Fruit fly (Drosophila melanogaster) whole organism, adult: ENCODE measurements around the gene RpS30.
A peak's percentile ranks its signal among the peaks of the same experiment; 100 is the strongest.

Experiments used
- CG11617 ChIP-seq: fragments of 200-800 bp; sonication (Bioruptor generic); optimal IDR thresholded peaks from 2 replicates; lab custom pipeline; 2017; ENCODE audit warnings: mild to moderate bottlenecking, missing biosample characterization, missing genetic modification reagents, missing genetic modification characterization
- CG12768 ChIP-seq: fragments of 200-800 bp; sonication (Bioruptor generic); optimal IDR thresholded peaks from 2 replicates; lab custom pipeline; 2017; ENCODE audit warnings: missing biosample characterization, missing genetic modification characterization, mild to moderate bottlenecking, moderate library complexity, missing genetic modification reagents
- CG14711 ChIP-seq: fragments of 200-800 bp; sonication (Bioruptor generic); optimal IDR thresholded peaks from 2 replicates; lab custom pipeline; 2018; ENCODE audit warnings: missing biosample characterization, mild to moderate bottlenecking, missing genetic modification characterization, moderate library complexity
- CG1620 ChIP-seq: fragments of 200-800 bp; sonication (Bioruptor generic); optimal IDR thresholded peaks from 2 replicates; lab custom pipeline; 2016; ENCODE audit warnings: missing biosample characterization, missing genetic modification characterization
- CG33017 ChIP-seq: fragments of 200-800 bp; sonication (Bioruptor generic); optimal IDR thresholded peaks from 2 replicates; lab custom pipeline; 2018; ENCODE audit warnings: missing biosample characterization, mild to moderate bottlenecking, missing genetic modification characterization, moderate library complexity
- CG5204 ChIP-seq: fragments of 200-800 bp; sonication (Bioruptor generic); optimal IDR thresholded peaks from 2 replicates; lab custom pipeline; 2016; ENCODE audit warnings: missing biosample characterization, missing genetic modification characterization
- CG7045 ChIP-seq: fragments of 200-800 bp; sonication (Bioruptor generic); optimal IDR thresholded peaks from 2 replicates; lab custom pipeline; 2017; ENCODE audit warnings: missing biosample characterization, mild to moderate bottlenecking, missing genetic modification characterization
- CG7101 ChIP-seq: fragments of 200-800 bp; sonication (Bioruptor generic); optimal IDR thresholded peaks from 2 replicates; lab custom pipeline; 2018; ENCODE audit warnings: missing biosample characterization, mild to moderate bottlenecking, missing genetic modification characterization, moderate library complexity
- Clk ChIP-seq: fragments of 200-800 bp; sonication (Bioruptor generic); optimal IDR thresholded peaks from 2 replicates; lab custom pipeline; 2017; ENCODE audit warnings: missing biosample characterization, missing genetic modification characterization
- Crg-1 ChIP-seq: fragments of 200-800 bp; sonication (Bioruptor generic); optimal IDR thresholded peaks from 2 replicates; lab custom pipeline; 2016; ENCODE audit warnings: missing biosample characterization, missing genetic modification characterization
- Hr96 ChIP-seq: fragments of 200-800 bp; sonication (Bioruptor generic); optimal IDR thresholded peaks from 2 replicates; lab custom pipeline; 2016; ENCODE audit warnings: missing biosample characterization, missing genetic modification characterization
- Mnt ChIP-seq: fragments of 200-800 bp; sonication (Bioruptor generic); optimal IDR thresholded peaks from 2 replicates; lab custom pipeline; 2016; ENCODE audit warnings: missing biosample characterization, mild to moderate bottlenecking, missing genetic modification characterization
- bab1 ChIP-seq: fragments of 200-800 bp; sonication (Bioruptor generic); optimal IDR thresholded peaks from 3 replicates; lab custom pipeline; 2019; ENCODE audit warnings: missing biosample characterization, mild to moderate bottlenecking, missing genetic modification characterization, moderate library complexity
- cic ChIP-seq: fragments of 200-800 bp; sonication (Bioruptor generic); optimal IDR thresholded peaks from 2 replicates; lab custom pipeline; 2017; ENCODE audit warnings: missing biosample characterization, mild to moderate bottlenecking, missing genetic modification characterization, moderate library complexity
- cnc ChIP-seq, 2 experiments: fragments of >200 bp; optimal IDR thresholded peaks; 2 replicates each; lab custom pipeline; 2017
- kay ChIP-seq: fragments of 200-800 bp; sonication (Bioruptor generic); peaks from one replicate; lab custom pipeline; 2016; ENCODE audit warnings: missing biosample characterization, missing genetic modification characterization, borderline replicate concordance
- ovo ChIP-seq: fragments of 200-800 bp; sonication (Bioruptor generic); optimal IDR thresholded peaks from 2 replicates; lab custom pipeline; 2016; ENCODE audit warnings: missing biosample characterization, missing genetic modification characterization
- pad ChIP-seq: fragments of 200-800 bp; sonication (Bioruptor generic); optimal IDR thresholded peaks from 3 replicates; lab custom pipeline; 2017; ENCODE audit warnings: missing biosample characterization, missing genetic modification characterization, mild to moderate bottlenecking, moderate library complexity, missing genetic modification reagents
- tj ChIP-seq: fragments of 200-800 bp; sonication (Bioruptor generic); optimal IDR thresholded peaks from 3 replicates; lab custom pipeline; 2017; ENCODE audit warnings: missing biosample characterization, mild to moderate bottlenecking, missing genetic modification characterization, moderate library complexity
- toe ChIP-seq: fragments of 200-800 bp; sonication (Bioruptor generic); optimal IDR thresholded peaks from 2 replicates; lab custom pipeline; 2016; ENCODE audit warnings: missing biosample characterization, missing genetic modification characterization

Gene RpS30

dm6 chr3R:20830963-20831362, 19.4 kb upstream of the RpS30 start, which contains the start of gene CG31223:
TSS of gene CG31223 (plus strand) at chr3R:20831127.
- TF ChIP-seq Clk (GFP tag; lab: Kevin White, UChicago) (no peak), kay (GFP tag; lab: Kevin White, UChicago) (peak; percentile 2)

- TF ChIP-seq Hr96 (GFP tag; lab: Kevin White, UChicago) (no peak), tj (GFP tag; lab: Kevin White, UChicago) (peak; percentile 54), bab1 (GFP tag; lab: Kevin White, UChicago) (peak; percentile 3), CG33017 (tag; lab: Kevin White, UChicago) (peak; percentile 32), cic (GFP tag; lab: Kevin White, UChicago) (peak; percentile 91), CG5204 (GFP tag; lab: Kevin White, UChicago) (no peak), Crg-1 (GFP tag; lab: Kevin White, UChicago) (no peak), Clk (GFP tag; lab: Kevin White, UChicago) (no peak), CG12768 (peak; percentile 60), kay (GFP tag; lab: Kevin White, UChicago) (peak; percentile 90), toe (GFP tag; lab: Kevin White, UChicago) (no peak), ovo (GFP tag; lab: Kevin White, UChicago) (peak; percentile 51), cnc (optimal IDR thresholded peaks at IDR 0.05; lab: Kevin White, UChicago) (no peak), Mnt (peak; percentile 55), CG7045 (GFP tag; lab: Kevin White, UChicago) (no peak), CG1620 (GFP tag; lab: Kevin White, UChicago) (no peak), pad (GFP tag; lab: Kevin White, UChicago) (peak; percentile 53), CG11617 (GFP tag; lab: Kevin White, UChicago) (peak; percentile 42), CG14711 (tag; lab: Kevin White, UChicago) (peak; percentile 45), CG7101 (tag; lab: Kevin White, UChicago) (peak; percentile 29)
These were observed 17.4 kb upstream of the RpS30 start, which contains the start of gene Synd for dm6 chr3R:20832689-20833524. TSS of gene Synd (plus strand) at chr3R:20832799.

- no peak for TF ChIP-seq Crg-1 (GFP tag; lab: Kevin White, UChicago)
- TF ChIP-seq Mnt = no peak
- TF ChIP-seq ovo (GFP tag; lab: Kevin White, UChicago) = no peak
- no peak for TF ChIP-seq kay (GFP tag; lab: Kevin White, UChicago)
- no peak for TF ChIP-seq cnc (optimal IDR thresholded peaks at IDR 0.05; lab: Kevin White, UChicago)
- TF ChIP-seq toe (GFP tag; lab: Kevin White, UChicago) = no peak
- no peak for TF ChIP-seq pad (GFP tag; lab: Kevin White, UChicago)
- no peak for TF ChIP-seq CG7101 (tag; lab: Kevin White, UChicago)
- no peak for TF ChIP-seq CG11617 (GFP tag; lab: Kevin White, UChicago)
- no peak for TF ChIP-seq CG1620 (GFP tag; lab: Kevin White, UChicago)
- no peak for TF ChIP-seq CG14711 (tag; lab: Kevin White, UChicago)
- TF ChIP-seq CG33017 (tag; lab: Kevin White, UChicago) = no peak
- TF ChIP-seq tj (GFP tag; lab: Kevin White, UChicago) = no peak
These were observed 16.7 kb upstream of the RpS30 start for dm6 chr3R:20833664-20834063.

dm6 chr3R:20834770-20835183, 15.5 kb upstream of the RpS30 start:
- TF ChIP-seq cic (GFP tag; lab: Kevin White, UChicago) (peak; percentile 14), kay (GFP tag; lab: Kevin White, UChicago) (peak; percentile 87), cnc (optimal IDR thresholded peaks at IDR 0.05; lab: Kevin White, UChicago) (no peak)

- TF ChIP-seq kay (GFP tag; lab: Kevin White, UChicago) (no peak), toe (GFP tag; lab: Kevin White, UChicago) (no peak), Hr96 (GFP tag; lab: Kevin White, UChicago) (no peak), cnc (optimal IDR thresholded peaks at IDR 0.05; lab: Kevin White, UChicago) (no peak), CG33017 (tag; lab: Kevin White, UChicago) (no peak), CG12768 (no peak), tj (GFP tag; lab: Kevin White, UChicago) (no peak), Clk (GFP tag; lab: Kevin White, UChicago) (no peak), bab1 (GFP tag; lab: Kevin White, UChicago) (no peak), Crg-1 (GFP tag; lab: Kevin White, UChicago) (no peak), pad (GFP tag; lab: Kevin White, UChicago) (no peak), Mnt (no peak), CG5204 (GFP tag; lab: Kevin White, UChicago) (no peak), CG7045 (GFP tag; lab: Kevin White, UChicago) (no peak), ovo (GFP tag; lab: Kevin White, UChicago) (no peak)
These were observed 14.8 kb upstream of the RpS30 start for dm6 chr3R:20835531-20835930.

dm6 chr3R:20836257-20836856, 14.0 kb upstream of the RpS30 start:
- TF ChIP-seq ovo (GFP tag; lab: Kevin White, UChicago) = no peak
- no peak for TF ChIP-seq CG7101 (tag; lab: Kevin White, UChicago)
- TF ChIP-seq cic (GFP tag; lab: Kevin White, UChicago) = no peak
- no peak for TF ChIP-seq CG33017 (tag; lab: Kevin White, UChicago)
- TF ChIP-seq Clk (GFP tag; lab: Kevin White, UChicago) = no peak
- TF ChIP-seq kay (GFP tag; lab: Kevin White, UChicago) = no peak
- TF ChIP-seq Mnt = no peak
- TF ChIP-seq cnc (optimal IDR thresholded peaks at IDR 0.05; lab: Kevin White, UChicago) = no peak
- no peak for TF ChIP-seq pad (GFP tag; lab: Kevin White, UChicago)
- TF ChIP-seq Crg-1 (GFP tag; lab: Kevin White, UChicago) = no peak
- no peak for TF ChIP-seq CG14711 (tag; lab: Kevin White, UChicago)
- no peak for TF ChIP-seq tj (GFP tag; lab: Kevin White, UChicago)
- TF ChIP-seq toe (GFP tag; lab: Kevin White, UChicago) = no peak
- no peak for TF ChIP-seq CG12768
- no peak for TF ChIP-seq CG7045 (GFP tag; lab: Kevin White, UChicago)
